Worm (Caenorhabditis elegans): ENCODE data around the gene srw-138.

DNA sequence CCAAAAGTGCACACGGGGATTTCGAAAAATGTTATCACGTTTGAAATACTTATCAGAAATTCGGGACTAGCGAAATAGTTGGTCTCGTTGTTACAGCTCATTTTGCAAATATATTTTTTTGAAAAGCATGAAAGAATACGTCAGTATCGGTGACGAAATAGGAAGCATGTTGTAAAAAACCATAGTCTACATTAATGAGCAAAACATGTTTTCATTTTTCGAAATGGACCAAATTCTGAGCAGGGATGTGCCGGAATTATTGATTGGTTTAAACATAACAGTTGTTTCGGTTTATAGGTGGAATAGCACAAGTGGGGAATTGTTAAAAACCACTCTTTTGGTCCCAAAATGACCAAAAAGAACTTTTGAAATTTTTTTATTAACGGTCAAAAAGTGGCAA is 28.8 kb downstream of the srw-138 start, which contains the start of gene srh-247:
- TF ChIP-seq nhr-11 (tag; optimal IDR thresholded peaks at IDR 0.05), result no peak
- no peak for TF ChIP-seq hlh-4 (tag; optimal IDR thresholded peaks at IDR 0.05)
- no peak for TF ChIP-seq rnt-1 (tag; optimal IDR thresholded peaks at IDR 0.05)
